Worm (Caenorhabditis elegans) whole organism, L4 larva: ENCODE data around the gene asah-2.

Source experiments
- F49E8.2 ChIP-seq: sonication (generic microtip); optimal IDR thresholded peaks from 2 replicates; lab custom pipeline; 2016; ENCODE audit warnings: missing compliant biosample characterization, mild to moderate bottlenecking, missing genetic modification characterization, borderline replicate concordance
- ceh-28 ChIP-seq: fragments of 150-350 bp; optimal IDR thresholded peaks from 2 replicates; lab custom pipeline; 2014; ENCODE audit warnings: missing biosample characterization, missing genetic modification reagents, missing genetic modification characterization
- ceh-32 ChIP-seq: sonication (generic microtip); optimal IDR thresholded peaks from 2 replicates; lab custom pipeline; 2016; ENCODE audit warnings: mild to moderate bottlenecking, missing genetic modification characterization, missing compliant biosample characterization; ENCODE audit not compliant: poor library complexity
- dpl-1 ChIP-seq: fragments of 150-350 bp; optimal IDR thresholded peaks from 2 replicates; lab custom pipeline; 2014; ENCODE audit warnings: missing biosample characterization, missing genetic modification reagents, missing genetic modification characterization
- egl-27 ChIP-seq: sonication (generic microtip); optimal IDR thresholded peaks from 3 replicates; lab custom pipeline; 2017; ENCODE audit warnings: missing biosample characterization, missing genetic modification reagents, missing genetic modification characterization
- lin-39 ChIP-seq: fragments of 150-350 bp; optimal IDR thresholded peaks from 2 replicates; lab custom pipeline; 2014; ENCODE audit warnings: missing biosample characterization, missing genetic modification reagents, missing genetic modification characterization
- lsy-2 ChIP-seq, 2 experiments: fragments of 150-350 bp in 1 of 2; sonication (generic microtip) in 1 of 2; optimal IDR thresholded peaks; 2 replicates each; lab custom pipeline; 2014 to 2017; ENCODE audit warnings: missing biosample characterization in 2 of 2, missing genetic modification characterization in 2 of 2
- nhr-237 ChIP-seq: sonication (generic microtip); optimal IDR thresholded peaks from 2 replicates; lab custom pipeline; 2017; ENCODE audit warnings: missing biosample characterization, missing genetic modification characterization
- nhr-41 ChIP-seq: fragments of 200-800 bp; sonication (Bioruptor generic); IDR thresholded peaks from 2 replicates; pipeline ENCODE4 v1.3.6; 2022; ENCODE audit warnings: missing genetic modification reagents, missing genetic modification characterization, missing compliant biosample characterization
- nhr-77 ChIP-seq: fragments of 150-350 bp; optimal IDR thresholded peaks from 2 replicates; lab custom pipeline; 2014; ENCODE audit warnings: missing biosample characterization, missing genetic modification characterization
- unc-39 ChIP-seq: sonication (generic microtip); optimal IDR thresholded peaks from 2 replicates; lab custom pipeline; 2017; ENCODE audit warnings: missing biosample characterization, missing genetic modification characterization
- ztf-11 ChIP-seq: fragments of 150-350 bp; optimal IDR thresholded peaks from 2 replicates; lab custom pipeline; 2014; ENCODE audit warnings: missing biosample characterization, missing genetic modification characterization

- TF ChIP-seq ztf-11 (tag; lab: Kevin White, UChicago) (no peak), nhr-77 (tag; lab: Kevin White, UChicago) (no peak), unc-39 (tag; lab: Kevin White, UChicago) (no peak), nhr-237 (tag; lab: Kevin White, UChicago) (no peak), lsy-2 (tag; optimal IDR thresholded peaks at IDR 0.05; lab: Kevin White, UChicago) (no peak), ceh-32 (no peak), nhr-41 (GFP tag; lab: Robert Waterston, UW) (no peak), egl-27 (no peak), lin-39 (tag; lab: Kevin White, UChicago) (no peak), dpl-1 (GFP tag; lab: Kevin White, UChicago) (no peak), ceh-28 (tag; lab: Kevin White, UChicago) (no peak), F49E8.2 (no peak)
These were observed 23.4 kb downstream of the asah-2 start for ce11 chrII:10162785-10163184.
